Worm (Caenorhabditis elegans) whole organism, L4/young adult: Measurements from ENCODE around the gene cah-5.

ENCODE experiments used
- W03F9.2 ChIP-seq: fragments of 150-350 bp; optimal IDR thresholded peaks from 2 replicates; lab custom pipeline; 2014; ENCODE audit warnings: missing biosample characterization, missing genetic modification characterization
- dao-5 ChIP-seq: sonication (generic microtip); optimal IDR thresholded peaks from 2 replicates; lab custom pipeline; 2016; ENCODE audit warnings: missing genotype, missing genetic modification characterization, moderate library complexity, missing compliant biosample characterization

ce11 chrX:7063236-7063635, 43.4 kb downstream of the cah-5 start, which contains the start of gene B0403.3:
- TF ChIP-seq W03F9.2 (tag; lab: Kevin White, UChicago) (no peak), dao-5 (tag; lab: Kevin White, UChicago) (no peak)
